Worm (Caenorhabditis elegans) whole organism, young adult: ENCODE measurements around the gene ztf-20.

Experiments used
- B0261.1 ChIP-seq: sonication (generic microtip); optimal IDR thresholded peaks from 2 replicates; lab custom pipeline; 2016; ENCODE audit warnings: mild to moderate bottlenecking, missing genetic modification characterization, moderate library complexity, missing compliant biosample characterization
- T07F8.4 ChIP-seq: sonication (generic microtip); optimal IDR thresholded peaks from 2 replicates; lab custom pipeline; 2016; ENCODE audit warnings: mild to moderate bottlenecking, missing genetic modification characterization, moderate library complexity, missing compliant biosample characterization
- Y56A3A.18 ChIP-seq: fragments of 200-800 bp; sonication (Bioruptor generic); IDR thresholded peaks from 2 replicates; pipeline ENCODE4 v1.3.6; 2022; ENCODE audit warnings: missing genetic modification reagents, missing genetic modification characterization, missing compliant biosample characterization
- aptf-2 ChIP-seq: fragments of 200-800 bp; sonication (Bioruptor generic); conservative IDR thresholded peaks from 2 replicates; pipeline ENCODE4 v1.3.6; 2022; ENCODE audit warnings: missing genetic modification reagents, missing genetic modification characterization, missing compliant biosample characterization
- bed-1 ChIP-seq: fragments of 200-800 bp; sonication (Bioruptor generic); IDR thresholded peaks from 2 replicates; pipeline ENCODE4 v1.3.6; 2022; ENCODE audit warnings: missing genetic modification reagents, missing genetic modification characterization, missing compliant biosample characterization
- chd-7 ChIP-seq: sonication (generic microtip); optimal IDR thresholded peaks from 2 replicates; lab custom pipeline; 2016; ENCODE audit warnings: mild to moderate bottlenecking, missing genetic modification characterization, moderate library complexity, missing compliant biosample characterization
- dpl-1 ChIP-seq: fragments of 150-350 bp; optimal IDR thresholded peaks from 2 replicates; lab custom pipeline; 2014; ENCODE audit warnings: missing biosample characterization, missing genetic modification reagents, missing genetic modification characterization
- fkh-3 ChIP-seq: sonication (generic microtip); optimal IDR thresholded peaks from 2 replicates; lab custom pipeline; 2016; ENCODE audit warnings: mild to moderate bottlenecking, missing genetic modification characterization, missing compliant biosample characterization
- hrde-1 ChIP-seq: sonication (generic microtip); optimal IDR thresholded peaks from 2 replicates; lab custom pipeline; 2016; ENCODE audit warnings: missing genetic modification characterization, mild to moderate bottlenecking, missing compliant biosample characterization, moderate library complexity, missing genotype, missing genetic modification reagents, borderline replicate concordance
- madf-10 ChIP-seq: sonication (generic microtip); optimal IDR thresholded peaks from 2 replicates; lab custom pipeline; 2016; ENCODE audit warnings: mild to moderate bottlenecking, missing genetic modification characterization, missing compliant biosample characterization
- mxl-1 ChIP-seq: sonication (generic microtip); optimal IDR thresholded peaks from 2 replicates; lab custom pipeline; 2016; ENCODE audit warnings: missing genetic modification characterization, missing compliant biosample characterization
- nfyb-1 ChIP-seq: fragments of 200-800 bp; sonication (Bioruptor generic); IDR thresholded peaks from 2 replicates; pipeline ENCODE4 v1.3.6; 2022; ENCODE audit warnings: missing genetic modification reagents, missing genetic modification characterization, missing compliant biosample characterization
- nhr-27 ChIP-seq: fragments of 200-800 bp; sonication (Bioruptor generic); optimal IDR thresholded peaks from 2 replicates; lab custom pipeline; 2018; ENCODE audit warnings: mild to moderate bottlenecking, missing genetic modification characterization, moderate library complexity, missing compliant biosample characterization
- unc-62 ChIP-seq: fragments of 150-350 bp; optimal IDR thresholded peaks from 2 replicates; lab custom pipeline; 2014; ENCODE audit warnings: missing biosample characterization, missing genetic modification reagents, missing genetic modification characterization

DNA sequence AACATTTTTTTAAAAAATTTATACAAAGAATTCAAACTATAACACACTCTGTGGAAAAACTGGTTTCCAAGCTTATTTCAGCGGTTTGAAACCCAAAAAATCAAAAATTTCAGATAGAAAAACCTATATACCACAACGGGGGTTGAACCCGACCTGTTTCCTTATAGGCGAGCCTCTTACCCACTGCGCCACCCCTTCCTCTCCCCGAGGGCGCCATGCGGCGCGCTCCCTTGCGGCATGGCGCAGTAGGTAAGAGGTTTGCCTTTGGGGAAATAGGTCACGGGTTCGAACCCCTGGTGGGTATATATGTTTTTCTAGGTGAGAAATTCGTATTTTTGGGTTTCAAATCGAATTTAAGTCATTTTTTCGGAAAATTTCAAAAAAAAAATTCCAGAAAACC lies 46.9 kb downstream of the ztf-20 start:
- TF ChIP-seq Y56A3A.18 (GFP tag; lab: Robert Waterston, UW) (no peak), bed-1 (no peak), dpl-1 (no peak), mxl-1 (tag; lab: Kevin White, UChicago) (no peak), chd-7 (tag; lab: Kevin White, UChicago) (no peak), unc-62 (GFP tag; lab: Kevin White, UChicago) (no peak), aptf-2 (GFP tag; lab: Robert Waterston, UW) (no peak), nfyb-1 (GFP tag; lab: Robert Waterston, UW) (no peak), fkh-3 (tag; lab: Kevin White, UChicago) (no peak), B0261.1 (no peak), T07F8.4 (no peak), nhr-27 (tag; lab: Kevin White, UChicago) (no peak), hrde-1 (no peak), madf-10 (tag; lab: Kevin White, UChicago) (no peak)
